Worm (Caenorhabditis elegans): Measurements from ENCODE around the gene ric-7.

- TF ChIP-seq pha-4 (tag; optimal IDR thresholded peaks at IDR 0.05) (no peak), pat-9 (tag; optimal IDR thresholded peaks at IDR 0.05) (no peak), hlh-15 (tag; optimal IDR thresholded peaks at IDR 0.05) (no peak), ceh-14 (tag; optimal IDR thresholded peaks at IDR 0.05) (no peak), dmd-4 (tag; optimal IDR thresholded peaks at IDR 0.05; ENCODE audit: borderline replicate concordance) (no peak)
These were observed 20.9 kb downstream of the ric-7 start, which contains the start of gene end-1 for ce11 chrV:13984828-13985227.

Data from whole organism, late embryonic.